Fruit fly (Drosophila melanogaster): ENCODE results near the gene RpS5a.

- TF ChIP-seq CG17186 (GFP tag; optimal IDR thresholded peaks at IDR 0.05) (no peak), lola (GFP tag; optimal IDR thresholded peaks at IDR 0.05) (no peak), CG16815 (GFP tag; optimal IDR thresholded peaks at IDR 0.05) (no peak), CG7271 (tag; optimal IDR thresholded peaks at IDR 0.05) (no peak), E2f2 (GFP tag; IDR thresholded peaks at IDR 0.05) (no peak), CG10366 (GFP tag; IDR thresholded peaks at IDR 0.05) (no peak), CG6765 (GFP tag; optimal IDR thresholded peaks at IDR 0.05) (no peak), PHDP (tag; optimal IDR thresholded peaks at IDR 0.05) (peak; percentile 22), Nf-YA (GFP tag; IDR thresholded peaks at IDR 0.05) (no peak), chinmo (GFP tag; IDR thresholded peaks at IDR 0.05; ENCODE audit: partially characterized antibody) (0 out of 4 replicates have a peak, but pooled peaks have one; percentile 54)
Observed at dm6 chrX:17148951-17149449, 936 bp upstream of the RpS5a start, which contains the start of gene Chchd2.

Data from whole organism, embryonic.